Worm (Caenorhabditis elegans) whole organism, L1 larva: Measurements from ENCODE around the gene T04A6.2.

ENCODE experiments used
- C04F5.9 ChIP-seq: sonication (generic microtip); optimal IDR thresholded peaks from 2 replicates; lab custom pipeline; 2016; ENCODE audit warnings: missing genetic modification characterization, missing compliant biosample characterization
- C34B4.2 ChIP-seq: sonication (generic microtip); optimal IDR thresholded peaks from 2 replicates; lab custom pipeline; 2017; ENCODE audit warnings: mild to moderate bottlenecking, missing genetic modification characterization, missing compliant biosample characterization
- F16B12.6 ChIP-seq: fragments of 150-350 bp; optimal IDR thresholded peaks from 2 replicates; lab custom pipeline; 2014; ENCODE audit warnings: missing biosample characterization, missing genetic modification characterization
- aha-1 ChIP-seq: fragments of 150-350 bp; optimal IDR thresholded peaks from 2 replicates; lab custom pipeline; 2014; ENCODE audit warnings: missing biosample characterization, missing genetic modification characterization
- alr-1 ChIP-seq: fragments of 200-800 bp; sonication (Bioruptor generic); optimal IDR thresholded peaks from 2 replicates; lab custom pipeline; 2018; ENCODE audit warnings: borderline replicate concordance, mild to moderate bottlenecking, missing genetic modification characterization, missing compliant biosample characterization
- aly-2 ChIP-seq: fragments of 150-350 bp; optimal IDR thresholded peaks from 2 replicates; lab custom pipeline; 2014; ENCODE audit warnings: missing biosample characterization, missing genetic modification characterization
- ceh-63 ChIP-seq: fragments of 200-800 bp; sonication (Bioruptor generic); optimal IDR thresholded peaks from 2 replicates; lab custom pipeline; 2018; ENCODE audit warnings: mild to moderate bottlenecking, missing genetic modification characterization, missing compliant biosample characterization
- ceh-82 ChIP-seq, 3 experiments: fragments of 150-350 bp in 1 of 3; sonication (generic microtip) in 2 of 3; optimal IDR thresholded peaks; 2 replicates each; lab custom pipeline; 2014 to 2017; ENCODE audit warnings: missing biosample characterization in 3 of 3, missing genetic modification characterization in 3 of 3
- ceh-88 ChIP-seq: fragments of 200-800 bp; sonication (Bioruptor generic); IDR thresholded peaks from 2 replicates; pipeline ENCODE4 v1.3.6; 2022; ENCODE audit warnings: missing genetic modification characterization, missing compliant biosample characterization
- ceh-90 ChIP-seq: sonication (generic microtip); optimal IDR thresholded peaks from 2 replicates; lab custom pipeline; 2016; ENCODE audit warnings: missing genetic modification characterization, missing compliant biosample characterization
- ces-1 ChIP-seq: fragments of 150-350 bp; optimal IDR thresholded peaks from 2 replicates; lab custom pipeline; 2014; ENCODE audit warnings: missing biosample characterization, missing genetic modification reagents, missing genetic modification characterization
- dpl-1 ChIP-seq, 3 experiments: fragments of 150-350 bp in 2 of 3; sonication (generic microtip) in 1 of 3; optimal IDR thresholded peaks; 2 replicates each; lab custom pipeline; 2014 to 2017; ENCODE audit warnings: missing biosample characterization in 3 of 3, missing genetic modification characterization in 3 of 3, missing genetic modification reagents in 3 of 3
- dsc-1 ChIP-seq: sonication (generic microtip); optimal IDR thresholded peaks from 2 replicates; lab custom pipeline; 2016; ENCODE audit warnings: mild to moderate bottlenecking, missing genetic modification characterization, missing compliant biosample characterization
- efl-1 ChIP-seq, 4 experiments: fragments of 150-350 bp; optimal IDR thresholded peaks in 3 of 4; peaks in 1 of 4; 1 replicate in 1 of 4; 2 replicates in 3 of 4; lab custom pipeline; 2014; ENCODE audit warnings: missing biosample characterization in 2 of 4, missing genetic modification characterization in 2 of 4, missing genetic modification reagents in 2 of 4
- egl-13 ChIP-seq: sonication (generic microtip); optimal IDR thresholded peaks from 2 replicates; lab custom pipeline; 2016; ENCODE audit warnings: missing genotype, missing genetic modification reagents, missing genetic modification characterization, missing compliant biosample characterization
- elt-3 ChIP-seq, 6 experiments: fragments of 150-350 bp in 1 of 6; sonication (generic microtip); optimal IDR thresholded peaks; 2 replicates each; lab custom pipeline; 2017 to 2018; ENCODE audit warnings: missing biosample characterization in 6 of 6, missing genetic modification characterization in 6 of 6, inconsistent platforms in 1 of 6
- ets-5 ChIP-seq: fragments of 200-800 bp; sonication (Bioruptor generic); IDR thresholded peaks from 2 replicates; pipeline ENCODE4 v1.3.6; 2022; ENCODE audit warnings: missing genetic modification characterization, missing compliant biosample characterization
- fos-1 ChIP-seq: fragments of 150-350 bp; optimal IDR thresholded peaks from 2 replicates; lab custom pipeline; 2014; ENCODE audit warnings: missing biosample characterization, missing genetic modification characterization
- grh-1 ChIP-seq: fragments of 200-800 bp; sonication (Bioruptor generic); IDR thresholded peaks from 2 replicates; pipeline ENCODE4 v1.3.6; 2022; ENCODE audit warnings: missing genetic modification reagents, missing genetic modification characterization, missing compliant biosample characterization
- hlh-17 ChIP-seq: fragments of 200-800 bp; sonication (Bioruptor generic); optimal IDR thresholded peaks from 2 replicates; lab custom pipeline; 2018; ENCODE audit warnings: missing genetic modification characterization, mild to moderate bottlenecking, missing compliant biosample characterization, moderate library complexity, borderline replicate concordance
- hlh-4 ChIP-seq: sonication (generic microtip); optimal IDR thresholded peaks from 2 replicates; lab custom pipeline; 2016; ENCODE audit warnings: mild to moderate bottlenecking, missing genetic modification characterization, missing compliant biosample characterization
- hpl-2 ChIP-seq: fragments of 150-350 bp; optimal IDR thresholded peaks from 2 replicates; lab custom pipeline; 2014; ENCODE audit warnings: missing biosample characterization, missing genetic modification reagents, missing genetic modification characterization
- isw-1 ChIP-seq: fragments of 200-800 bp; sonication (Bioruptor generic); IDR thresholded peaks from 2 replicates; pipeline ENCODE4 v1.3.6; 2022; ENCODE audit warnings: missing genetic modification characterization, missing compliant biosample characterization
- jun-1 ChIP-seq: fragments of 150-350 bp; optimal IDR thresholded peaks from 2 replicates; lab custom pipeline; 2014; ENCODE audit warnings: missing biosample characterization, missing genetic modification reagents, missing genetic modification characterization
- lin-13 ChIP-seq: fragments of 150-350 bp; optimal IDR thresholded peaks from 2 replicates; lab custom pipeline; 2014; ENCODE audit warnings: missing biosample characterization, missing genetic modification reagents, missing genetic modification characterization
- lin-14 ChIP-seq: fragments of 200-800 bp; sonication (Bioruptor generic); optimal IDR thresholded peaks from 2 replicates; lab custom pipeline; 2018; ENCODE audit warnings: mild to moderate bottlenecking, missing genetic modification characterization, moderate library complexity, missing compliant biosample characterization
- lin-39 ChIP-seq: fragments of 150-350 bp; optimal IDR thresholded peaks from 2 replicates; lab custom pipeline; 2014; ENCODE audit warnings: missing biosample characterization, missing genetic modification reagents, missing genetic modification characterization
- lsy-2 ChIP-seq, 2 experiments: fragments of 150-350 bp; optimal IDR thresholded peaks; 2 replicates each; lab custom pipeline; 2014; ENCODE audit warnings: missing biosample characterization in 2 of 2, missing genetic modification characterization in 2 of 2
- mab-9 ChIP-seq: fragments of 200-800 bp; sonication (Bioruptor generic); IDR thresholded peaks from 2 replicates; pipeline ENCODE4 v1.3.6; 2022; ENCODE audit warnings: missing genetic modification reagents, missing genetic modification characterization, missing compliant biosample characterization
- mdl-1 ChIP-seq, 2 experiments: fragments of 150-350 bp; optimal IDR thresholded peaks; 2 replicates each; lab custom pipeline; 2014 to 2017; ENCODE audit warnings: missing biosample characterization in 2 of 2, missing genetic modification characterization in 2 of 2, inconsistent platforms in 1 of 2
- mep-1 ChIP-seq: fragments of 150-350 bp; optimal IDR thresholded peaks from 2 replicates; lab custom pipeline; 2014; ENCODE audit warnings: missing biosample characterization, missing genetic modification characterization
- nhr-11 ChIP-seq: fragments of 150-350 bp; optimal IDR thresholded peaks from 2 replicates; lab custom pipeline; 2014; ENCODE audit warnings: missing biosample characterization, missing genetic modification characterization
- nhr-12 ChIP-seq: sonication (generic microtip); optimal IDR thresholded peaks from 2 replicates; lab custom pipeline; 2017; ENCODE audit warnings: missing biosample characterization, missing genetic modification characterization
- nhr-19 ChIP-seq: fragments of 200-800 bp; sonication (Bioruptor generic); conservative IDR thresholded peaks from 2 replicates; pipeline ENCODE4 v1.3.6; 2022; ENCODE audit warnings: missing genetic modification characterization, missing compliant biosample characterization
- nhr-237 ChIP-seq: fragments of 150-350 bp; optimal IDR thresholded peaks from 2 replicates; lab custom pipeline; 2014; ENCODE audit warnings: missing biosample characterization, missing genetic modification characterization
- nhr-28 ChIP-seq: fragments of 150-350 bp; optimal IDR thresholded peaks from 2 replicates; lab custom pipeline; 2014; ENCODE audit warnings: missing biosample characterization, missing genetic modification characterization
- nhr-47 ChIP-seq: sonication (generic microtip); optimal IDR thresholded peaks from 2 replicates; lab custom pipeline; 2016; ENCODE audit warnings: mild to moderate bottlenecking, missing genetic modification characterization, moderate library complexity, missing compliant biosample characterization
- nhr-76 ChIP-seq: sonication (generic microtip); optimal IDR thresholded peaks from 2 replicates; lab custom pipeline; 2017; ENCODE audit warnings: missing biosample characterization, missing genetic modification characterization
- nhr-85 ChIP-seq: sonication (generic microtip); peaks from one replicate; lab custom pipeline; 2016; ENCODE audit warnings: missing genetic modification characterization, inconsistent platforms, missing compliant biosample characterization
- pax-3 ChIP-seq: fragments of 200-800 bp; sonication (Bioruptor generic); optimal IDR thresholded peaks from 2 replicates; lab custom pipeline; 2018; ENCODE audit warnings: mild to moderate bottlenecking, missing genetic modification characterization, moderate library complexity, missing compliant biosample characterization
- rnt-1 ChIP-seq: sonication (generic microtip); optimal IDR thresholded peaks from 2 replicates; lab custom pipeline; 2016; ENCODE audit warnings: mild to moderate bottlenecking, missing genetic modification characterization, moderate library complexity, missing compliant biosample characterization
- skn-1 ChIP-seq: fragments of 150-350 bp; optimal IDR thresholded peaks from 2 replicates; lab custom pipeline; 2014; ENCODE audit warnings: missing biosample characterization, missing genetic modification characterization
- sup-37 ChIP-seq: fragments of 200-800 bp; sonication (Bioruptor generic); optimal IDR thresholded peaks from 2 replicates; lab custom pipeline; 2018; ENCODE audit warnings: mild to moderate bottlenecking, missing genetic modification characterization, missing compliant biosample characterization
- tbx-2 ChIP-seq: sonication (generic microtip); optimal IDR thresholded peaks from 2 replicates; lab custom pipeline; 2016; ENCODE audit warnings: missing genetic modification characterization, missing compliant biosample characterization
- unc-130 ChIP-seq: fragments of 150-350 bp; optimal IDR thresholded peaks from 2 replicates; lab custom pipeline; 2017; ENCODE audit warnings: missing biosample characterization, missing genetic modification characterization, inconsistent platforms
- unc-30 ChIP-seq: sonication (generic microtip); optimal IDR thresholded peaks from 2 replicates; lab custom pipeline; 2017; ENCODE audit warnings: missing biosample characterization, missing genetic modification characterization
- unc-62 ChIP-seq: fragments of 150-350 bp; optimal IDR thresholded peaks from 2 replicates; lab custom pipeline; 2014; ENCODE audit warnings: missing biosample characterization, missing genetic modification reagents, missing genetic modification characterization
- unc-86 ChIP-seq: sonication (generic microtip); optimal IDR thresholded peaks from 2 replicates; lab custom pipeline; 2016; ENCODE audit warnings: missing genetic modification characterization, missing compliant biosample characterization
- xbp-1 ChIP-seq: sonication (generic microtip); optimal IDR thresholded peaks from 2 replicates; lab custom pipeline; 2016; ENCODE audit warnings: missing genetic modification characterization, missing compliant biosample characterization
- ztf-11 ChIP-seq, 2 experiments: sonication (generic microtip); optimal IDR thresholded peaks; 2 replicates each; lab custom pipeline; 2016 to 2017; ENCODE audit warnings: missing genetic modification characterization in 2 of 2, missing biosample characterization in 1 of 2, missing compliant biosample characterization in 1 of 2
- ztf-4 ChIP-seq: fragments of 150-350 bp; optimal IDR thresholded peaks from 2 replicates; lab custom pipeline; 2014; ENCODE audit warnings: missing biosample characterization, missing genetic modification characterization

Gene T04A6.2

ce11 chrIII:7642015-7642414, 27.4 kb downstream of the T04A6.2 start (continued):
- no peak for TF ChIP-seq nhr-237
- 0 out of 2 replicates have a peak, but pooled peaks have one; percentile 19 for TF ChIP-seq grh-1 (GFP tag; lab: Robert Waterston, UW)
- no peak for TF ChIP-seq nhr-12 (tag; lab: Kevin White, UChicago)
- TF ChIP-seq mep-1 (tag; lab: Kevin White, UChicago) = peak; percentile 42
- TF ChIP-seq lin-14 (GFP tag; lab: Kevin White, UChicago) = peak; percentile 42
- no peak for TF ChIP-seq F16B12.6 (tag; lab: Kevin White, UChicago)
- TF ChIP-seq unc-130 (tag; lab: Kevin White, UChicago) = peak; percentile 14
- TF ChIP-seq lin-39 = no peak
- TF ChIP-seq elt-3 (tag; optimal IDR thresholded peaks at IDR 0.05; lab: Kevin White, UChicago) = peak in 1 of 6 experiments; percentile 69
- TF ChIP-seq fos-1 (tag; lab: Kevin White, UChicago) = no peak
- peak in 1 of 2 experiments; percentile 50 for TF ChIP-seq lsy-2 (tag; optimal IDR thresholded peaks at IDR 0.05; lab: Kevin White, UChicago)
- no peak for TF ChIP-seq mab-9
- peak; percentile 51 for TF ChIP-seq nhr-19 (GFP tag; lab: Robert Waterston, UW)
- peak; percentile 74 for TF ChIP-seq nhr-85 (tag; lab: Kevin White, UChicago)
- no peak for TF ChIP-seq hpl-2 (GFP tag; lab: Kevin White, UChicago)
- TF ChIP-seq jun-1 (tag; lab: Kevin White, UChicago) = no peak
- TF ChIP-seq aly-2 (tag; lab: Kevin White, UChicago) = no peak
- peak; percentile 9 to 90 for TF ChIP-seq mdl-1 (tag; optimal IDR thresholded peaks at IDR 0.05; lab: Kevin White, UChicago)
- no peak for TF ChIP-seq unc-86 (tag; lab: Kevin White, UChicago)
- TF ChIP-seq ztf-11 (tag; optimal IDR thresholded peaks at IDR 0.05; lab: Kevin White, UChicago) = no peak
- peak; percentile 46 to 58 for TF ChIP-seq efl-1 (optimal IDR thresholded peaks at IDR 0.05; lab: Kevin White, UChicago)
- peak; percentile 26 to 58 for TF ChIP-seq efl-1 (GFP tag; optimal IDR thresholded peaks at IDR 0.05 in 1 of 2; lab: Kevin White, UChicago)
- TF ChIP-seq ceh-82 (tag; optimal IDR thresholded peaks at IDR 0.05; lab: Kevin White, UChicago) = peak in 2 of 3 experiments; percentile 1 to 44
- TF ChIP-seq skn-1 (tag; lab: Kevin White, UChicago) = no peak
- TF ChIP-seq ets-5 (GFP tag; lab: Robert Waterston, UW) = no peak
- TF ChIP-seq aha-1 (tag; lab: Kevin White, UChicago) = no peak
- TF ChIP-seq dsc-1 (tag; lab: Kevin White, UChicago) = no peak
- TF ChIP-seq hlh-4 (tag; lab: Kevin White, UChicago) = no peak
- TF ChIP-seq ceh-88 (GFP tag; lab: Robert Waterston, UW) = no peak
- TF ChIP-seq rnt-1 (tag; lab: Kevin White, UChicago) = peak; percentile 57
- no peak for TF ChIP-seq ceh-90 (tag; lab: Kevin White, UChicago)
- TF ChIP-seq lin-13 (GFP tag; lab: Kevin White, UChicago) = no peak
- TF ChIP-seq ces-1 = no peak
- TF ChIP-seq pax-3 (tag; lab: Kevin White, UChicago) = no peak
- TF ChIP-seq C04F5.9 (tag; lab: Kevin White, UChicago) = no peak
- no peak for TF ChIP-seq C34B4.2 (tag; lab: Kevin White, UChicago)
- TF ChIP-seq hlh-17 (GFP tag; lab: Kevin White, UChicago) = no peak
- peak; percentile 23 for TF ChIP-seq xbp-1 (tag; lab: Kevin White, UChicago)
- TF ChIP-seq unc-62 (GFP tag; lab: Kevin White, UChicago) = no peak
- TF ChIP-seq sup-37 = no peak
- peak; percentile 59 for TF ChIP-seq nhr-47 (tag; lab: Kevin White, UChicago)

DNA sequence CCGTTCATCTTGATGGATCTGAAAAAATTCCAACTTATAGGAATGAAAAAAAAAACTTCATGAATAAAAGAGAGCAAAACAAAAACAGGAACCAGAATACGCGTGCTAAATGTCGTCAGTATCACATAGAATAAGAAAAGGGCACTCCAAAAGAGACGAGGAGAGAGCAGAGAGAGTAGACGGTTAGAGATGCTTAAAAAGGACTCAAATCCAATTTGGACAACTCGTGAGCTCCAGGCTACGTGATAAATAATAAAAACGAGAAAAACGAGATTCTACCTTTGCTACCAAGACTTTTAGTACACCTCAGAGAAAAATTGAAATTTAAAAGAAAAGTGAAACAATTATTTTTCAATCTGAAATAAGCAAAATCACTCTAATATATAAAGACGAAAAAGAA, 28.5 kb downstream of the T04A6.2 start, which contains the start of gene upp-1:
TSS of gene upp-1 (minus strand) at position 18 of the 400 bp plus-strand sequence.
- TF ChIP-seq nhr-28 (no peak), ceh-63 (GFP tag; lab: Kevin White, UChicago) (no peak), nhr-11 (no peak), tbx-2 (tag; lab: Kevin White, UChicago) (no peak), unc-30 (no peak), dpl-1 (GFP tag; optimal IDR thresholded peaks at IDR 0.05; lab: Kevin White, UChicago) (peak in 1 of 3 experiments; percentile 18), dsc-1 (tag; lab: Kevin White, UChicago) (peak; percentile 49), efl-1 (optimal IDR thresholded peaks at IDR 0.05; lab: Kevin White, UChicago) (peak; percentile 28 to 47), efl-1 (GFP tag; optimal IDR thresholded peaks at IDR 0.05 in 1 of 2; lab: Kevin White, UChicago) (no peak), isw-1 (GFP tag; lab: Robert Waterston, UW) (no peak), egl-13 (tag; lab: Kevin White, UChicago) (no peak), F16B12.6 (tag; lab: Kevin White, UChicago) (no peak), fos-1 (tag; lab: Kevin White, UChicago) (no peak), ets-5 (GFP tag; lab: Robert Waterston, UW) (no peak), ceh-82 (tag; optimal IDR thresholded peaks at IDR 0.05; lab: Kevin White, UChicago) (peak in 1 of 3 experiments; percentile 2), lin-14 (GFP tag; lab: Kevin White, UChicago) (peak; percentile 79), ztf-4 (tag; lab: Kevin White, UChicago) (no peak), unc-130 (tag; lab: Kevin White, UChicago) (no peak), nhr-76 (tag; lab: Kevin White, UChicago) (no peak), elt-3 (tag; optimal IDR thresholded peaks at IDR 0.05; lab: Kevin White, UChicago) (no peak), skn-1 (tag; lab: Kevin White, UChicago) (no peak), alr-1 (tag; lab: Kevin White, UChicago) (no peak)
